Worm (Caenorhabditis elegans): ENCODE data around the gene fbxb-112.

The fbxb-112 gene

ce11 chrII:3520988-3521850 is 30.3 kb downstream of the fbxb-112 start, which contains the start of gene W09G10.9 (continued):
- TF ChIP-seq unc-30 (tag; optimal IDR thresholded peaks at IDR 0.05) (no peak), unc-130 (tag; optimal IDR thresholded peaks at IDR 0.05) (peak; percentile 10), C34B4.2 (tag; optimal IDR thresholded peaks at IDR 0.05) (no peak), grh-1 (GFP tag; IDR thresholded peaks at IDR 0.05) (peak; percentile 34; the same call in 1 of the 2 replicates), blmp-1 (tag; optimal IDR thresholded peaks at IDR 0.05) (no peak), nhr-19 (GFP tag; conservative IDR thresholded peaks at IDR 0.05) (peak; percentile 88), vab-15 (tag; optimal IDR thresholded peaks at IDR 0.05) (no peak), egl-13 (tag; optimal IDR thresholded peaks at IDR 0.05) (peak; percentile 54), fkh-4 (tag; optimal IDR thresholded peaks at IDR 0.05; ENCODE audit: borderline replicate concordance) (no peak), aly-2 (tag; optimal IDR thresholded peaks at IDR 0.05) (no peak), rnt-1 (tag; optimal IDR thresholded peaks at IDR 0.05) (peak; percentile 79), dsc-1 (tag; optimal IDR thresholded peaks at IDR 0.05) (peak; percentile 77), efl-1 (optimal IDR thresholded peaks at IDR 0.05) (peak; percentile 38 to 53), efl-1 (GFP tag; optimal IDR thresholded peaks at IDR 0.05 in 1 of 2) (peak; percentile 29 to 93), nhr-20 (tag; optimal IDR thresholded peaks at IDR 0.05) (peak; percentile 78), ceh-82 (tag; optimal IDR thresholded peaks at IDR 0.05) (peak; percentile 46 to 63 (median 62)), swsn-7 (tag; optimal IDR thresholded peaks at IDR 0.05) (peak; percentile 71), C16A3.4 (tag; optimal IDR thresholded peaks at IDR 0.05) (peak; percentile 41), nhr-12 (tag; optimal IDR thresholded peaks at IDR 0.05) (no peak), ces-1 (GFP tag; optimal IDR thresholded peaks at IDR 0.05) (no peak), lin-35 (GFP tag; optimal IDR thresholded peaks at IDR 0.05) (peak; percentile 22 to 69), nhr-237 (tag; optimal IDR thresholded peaks at IDR 0.05) (no peak), egl-27 (tag; optimal IDR thresholded peaks at IDR 0.05) (no peak), nhr-85 (tag) (peak; percentile 63), nhr-11 (tag; optimal IDR thresholded peaks at IDR 0.05) (no peak), nhr-90 (tag; optimal IDR thresholded peaks at IDR 0.05; ENCODE audit: poor library complexity) (peak; percentile 60), hlh-17 (GFP tag; optimal IDR thresholded peaks at IDR 0.05; ENCODE audit: borderline replicate concordance) (no peak), fos-1 (tag; optimal IDR thresholded peaks at IDR 0.05) (no peak), xbp-1 (tag; optimal IDR thresholded peaks at IDR 0.05) (peak; percentile 72), jun-1 (tag; optimal IDR thresholded peaks at IDR 0.05) (peak; percentile 30), elt-3 (tag; optimal IDR thresholded peaks at IDR 0.05) (peak in 2 of 6 experiments; percentile 4 to 19), elt-2 (tag; optimal IDR thresholded peaks at IDR 0.05) (peak; percentile 23), ets-5 (GFP tag; IDR thresholded peaks at IDR 0.05) (no peak), sox-4 (tag; optimal IDR thresholded peaks at IDR 0.05) (no peak), pqm-1 (tag; optimal IDR thresholded peaks at IDR 0.05) (no peak), nhr-77 (tag; optimal IDR thresholded peaks at IDR 0.05) (peak; percentile 52), lin-39 (tag; optimal IDR thresholded peaks at IDR 0.05) (no peak), pax-3 (tag; optimal IDR thresholded peaks at IDR 0.05) (no peak), snpc-4 (tag; optimal IDR thresholded peaks at IDR 0.05) (peak; percentile 27), F16B12.6 (tag; optimal IDR thresholded peaks at IDR 0.05) (peak; percentile 48), Y116A8C.19 (tag; optimal IDR thresholded peaks at IDR 0.05; ENCODE audit: borderline replicate concordance) (no peak), ama-1 (optimal IDR thresholded peaks at IDR 0.05) (no peak), lsy-2 (tag; optimal IDR thresholded peaks at IDR 0.05) (peak; percentile 72 to 77), mep-1 (tag; optimal IDR thresholded peaks at IDR 0.05) (peak; percentile 23), ceh-88 (GFP tag; IDR thresholded peaks at IDR 0.05) (peak; percentile 73), nhr-47 (tag; optimal IDR thresholded peaks at IDR 0.05) (peak; percentile 84), nhr-76 (tag; optimal IDR thresholded peaks at IDR 0.05) (no peak), efl-3 (GFP tag; optimal IDR thresholded peaks at IDR 0.05) (no peak), pag-3 (tag; optimal IDR thresholded peaks at IDR 0.05; ENCODE audit: borderline replicate concordance, insufficient read depth) (no peak), dpl-1 (GFP tag; optimal IDR thresholded peaks at IDR 0.05) (peak; percentile 8 to 47 (median 43)), sptf-1 (tag; optimal IDR thresholded peaks at IDR 0.05) (no peak)
